Fruit fly (Drosophila melanogaster): ENCODE data around the gene Sdic2.
"Not testable (repeated sequence)": the region's sequence is repeated elsewhere in the genome, so short reads cannot be mapped to it uniquely, and the experiment has no call there.

Sdic2 gene

DNA sequence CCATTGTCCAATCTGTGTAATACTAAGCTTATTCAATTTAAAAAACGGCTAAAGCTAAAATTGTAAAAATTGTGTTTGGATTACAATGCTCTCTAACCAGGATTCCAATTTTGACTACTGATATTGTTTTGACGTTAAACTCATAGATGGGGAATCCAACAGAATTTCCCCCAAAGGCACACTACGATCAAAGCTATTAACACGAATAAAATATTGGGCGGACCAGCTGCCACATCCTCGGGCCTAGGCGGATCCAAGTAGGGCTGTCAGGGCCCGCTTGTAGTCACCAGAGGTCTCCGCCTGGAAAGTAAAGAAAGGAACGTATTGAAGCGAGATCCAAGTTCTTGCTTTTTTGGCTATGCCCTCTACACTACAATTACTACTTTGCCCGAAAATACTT, at the start of gene Sdic2:
TSS of gene Sdic2 (minus strand) at position 101 of the 400 bp plus-strand sequence.
- TF ChIP-seq noc (tag; optimal IDR thresholded peaks at IDR 0.05) = not testable (repeated sequence)

DNA sequence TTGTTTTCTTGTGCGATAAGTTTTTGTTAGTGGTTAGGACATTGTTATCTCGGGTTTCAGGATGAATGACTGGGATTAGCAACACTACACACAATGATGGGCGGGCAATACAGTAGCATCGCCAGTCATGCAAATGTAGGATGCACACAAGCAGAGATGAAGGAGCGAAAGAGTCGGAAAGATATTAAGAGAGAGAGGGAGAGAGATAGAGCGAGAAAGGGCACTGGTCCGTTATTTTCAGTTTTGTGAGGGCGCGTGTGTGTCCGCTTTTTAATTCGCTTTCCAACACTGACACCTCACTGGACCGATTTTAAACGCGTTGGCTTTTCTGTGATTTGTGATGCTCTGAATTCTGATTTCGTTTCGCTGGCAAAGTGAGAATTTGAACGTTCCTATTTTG, 45.4 kb upstream of the Sdic2 start:
- no peak for TF ChIP-seq noc (tag; optimal IDR thresholded peaks at IDR 0.05)

DNA sequence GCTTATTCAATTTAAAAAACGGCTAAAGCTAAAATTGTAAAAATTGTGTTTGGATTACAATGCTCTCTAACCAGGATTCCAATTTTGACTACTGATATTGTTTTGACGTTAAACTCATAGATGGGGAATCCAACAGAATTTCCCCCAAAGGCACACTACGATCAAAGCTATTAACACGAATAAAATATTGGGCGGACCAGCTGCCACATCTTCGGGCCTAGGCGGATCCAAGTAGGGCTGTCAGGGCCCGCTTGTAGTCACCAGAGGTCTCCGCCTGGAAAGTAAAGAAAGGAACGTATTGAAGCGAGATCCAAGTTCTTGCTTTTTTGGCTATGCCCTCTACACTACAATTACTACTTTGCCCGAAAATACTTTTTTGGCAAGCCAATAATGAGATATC, 38.6 kb upstream of the Sdic2 start, which contains the start of gene Sdic4:
TSS of gene Sdic4 (minus strand) at position 101 of the 400 bp plus-strand sequence.
- TF ChIP-seq noc (tag; optimal IDR thresholded peaks at IDR 0.05) = not testable (repeated sequence)

DNA sequence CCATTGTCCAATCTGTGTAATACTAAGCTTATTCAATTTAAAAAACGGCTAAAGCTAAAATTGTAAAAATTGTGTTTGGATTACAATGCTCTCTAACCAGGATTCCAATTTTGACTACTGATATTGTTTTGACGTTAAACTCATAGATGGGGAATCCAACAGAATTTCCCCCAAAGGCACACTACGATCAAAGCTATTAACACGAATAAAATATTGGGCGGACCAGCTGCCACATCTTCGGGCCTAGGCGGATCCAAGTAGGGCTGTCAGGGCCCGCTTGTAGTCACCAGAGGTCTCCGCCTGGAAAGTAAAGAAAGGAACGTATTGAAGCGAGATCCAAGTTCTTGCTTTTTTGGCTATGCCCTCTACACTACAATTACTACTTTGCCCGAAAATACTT, 30.9 kb upstream of the Sdic2 start, which contains the start of gene SdicC:
TSS of gene SdicC (minus strand) at position 101 of the 400 bp plus-strand sequence.
- not testable (repeated sequence) for TF ChIP-seq noc (tag; optimal IDR thresholded peaks at IDR 0.05)

DNA sequence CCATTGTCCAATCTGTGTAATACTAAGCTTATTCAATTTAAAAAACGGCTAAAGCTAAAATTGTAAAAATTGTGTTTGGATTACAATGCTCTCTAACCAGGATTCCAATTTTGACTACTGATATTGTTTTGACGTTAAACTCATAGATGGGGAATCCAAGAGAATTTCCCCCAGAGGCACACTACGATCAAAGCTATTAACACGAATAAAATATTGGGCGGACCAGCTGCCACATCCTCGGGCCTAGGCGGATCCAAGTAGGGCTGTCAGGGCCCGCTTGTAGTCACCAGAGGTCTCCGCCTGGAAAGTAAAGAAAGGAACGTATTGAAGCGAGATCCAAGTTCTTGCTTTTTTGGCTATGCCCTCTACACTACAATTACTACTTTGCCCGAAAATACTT, 23.2 kb upstream of the Sdic2 start, which contains the start of gene SdicB:
TSS of gene SdicB (minus strand) at position 101 of the 400 bp plus-strand sequence.
- not testable (repeated sequence) for TF ChIP-seq noc (tag; optimal IDR thresholded peaks at IDR 0.05)

DNA sequence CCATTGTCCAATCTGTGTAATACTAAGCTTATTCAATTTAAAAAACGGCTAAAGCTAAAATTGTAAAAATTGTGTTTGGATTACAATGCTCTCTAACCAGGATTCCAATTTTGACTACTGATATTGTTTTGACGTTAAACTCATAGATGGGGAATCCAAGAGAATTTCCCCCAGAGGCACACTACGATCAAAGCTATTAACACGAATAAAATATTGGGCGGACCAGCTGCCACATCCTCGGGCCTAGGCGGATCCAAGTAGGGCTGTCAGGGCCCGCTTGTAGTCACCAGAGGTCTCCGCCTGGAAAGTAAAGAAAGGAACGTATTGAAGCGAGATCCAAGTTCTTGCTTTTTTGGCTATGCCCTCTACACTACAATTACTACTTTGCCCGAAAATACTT, 15.5 kb upstream of the Sdic2 start, which contains the start of gene SdicA:
TSS of gene SdicA (minus strand) at position 101 of the 400 bp plus-strand sequence.
- not testable (repeated sequence) for TF ChIP-seq noc (tag; optimal IDR thresholded peaks at IDR 0.05)

DNA sequence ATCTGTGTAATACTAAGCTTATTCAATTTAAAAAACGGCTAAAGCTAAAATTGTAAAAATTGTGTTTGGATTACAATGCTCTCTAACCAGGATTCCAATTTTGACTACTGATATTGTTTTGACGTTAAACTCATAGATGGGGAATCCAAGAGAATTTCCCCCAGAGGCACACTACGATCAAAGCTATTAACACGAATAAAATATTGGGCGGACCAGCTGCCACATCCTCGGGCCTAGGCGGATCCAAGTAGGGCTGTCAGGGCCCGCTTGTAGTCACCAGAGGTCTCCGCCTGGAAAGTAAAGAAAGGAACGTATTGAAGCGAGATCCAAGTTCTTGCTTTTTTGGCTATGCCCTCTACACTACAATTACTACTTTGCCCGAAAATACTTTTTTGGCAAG, 7.8 kb upstream of the Sdic2 start, which contains the start of gene Sdic3:
TSS of gene Sdic3 (minus strand) at position 101 of the 400 bp plus-strand sequence.
- not testable (repeated sequence) for TF ChIP-seq noc (tag; optimal IDR thresholded peaks at IDR 0.05)

DNA sequence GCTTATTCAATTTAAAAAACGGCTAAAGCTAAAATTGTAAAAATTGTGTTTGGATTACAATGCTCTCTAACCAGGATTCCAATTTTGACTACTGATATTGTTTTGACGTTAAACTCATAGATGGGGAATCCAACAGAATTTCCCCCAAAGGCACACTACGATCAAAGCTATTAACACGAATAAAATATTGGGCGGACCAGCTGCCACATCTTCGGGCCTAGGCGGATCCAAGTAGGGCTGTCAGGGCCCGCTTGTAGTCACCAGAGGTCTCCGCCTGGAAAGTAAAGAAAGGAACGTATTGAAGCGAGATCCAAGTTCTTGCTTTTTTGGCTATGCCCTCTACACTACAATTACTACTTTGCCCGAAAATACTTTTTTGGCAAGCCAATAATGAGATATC, 7.7 kb downstream of the Sdic2 start, which contains the start of gene Sdic1:
TSS of gene Sdic1 (minus strand) at position 101 of the 400 bp plus-strand sequence.
- TF ChIP-seq noc (tag; optimal IDR thresholded peaks at IDR 0.05) = not testable (repeated sequence)

DNA sequence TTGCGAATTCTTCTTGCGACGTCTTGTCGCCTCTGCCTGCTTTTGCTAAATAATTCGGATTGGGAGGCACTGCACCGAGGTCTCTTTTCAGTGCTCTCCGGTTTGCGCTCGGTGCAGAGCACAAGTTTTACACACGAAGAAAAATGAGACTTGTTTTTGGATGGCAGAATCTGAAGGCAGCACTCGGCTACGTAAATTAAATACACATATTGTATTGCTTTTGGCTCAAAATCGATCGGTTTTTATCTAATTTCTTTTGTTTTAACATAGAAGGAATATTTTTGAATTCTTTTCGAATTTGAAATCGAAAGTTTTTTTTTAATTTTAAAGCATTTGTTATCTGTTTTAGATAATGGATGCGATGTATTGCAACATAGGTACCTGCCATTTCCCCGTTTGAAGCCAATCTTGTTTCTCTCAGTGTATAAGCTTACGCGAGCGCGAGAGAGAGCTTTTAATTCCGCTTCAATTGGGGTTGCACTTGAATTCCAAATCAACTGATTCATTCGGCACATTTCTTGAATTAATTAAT, 12.8 kb downstream of the Sdic2 start, which contains the start of gene AnxB10:
TSS of gene AnxB10 (minus strand) at position 51 of the 532 bp plus-strand sequence.
- peak; percentile 38 for TF ChIP-seq noc (tag; optimal IDR thresholded peaks at IDR 0.05)

DNA sequence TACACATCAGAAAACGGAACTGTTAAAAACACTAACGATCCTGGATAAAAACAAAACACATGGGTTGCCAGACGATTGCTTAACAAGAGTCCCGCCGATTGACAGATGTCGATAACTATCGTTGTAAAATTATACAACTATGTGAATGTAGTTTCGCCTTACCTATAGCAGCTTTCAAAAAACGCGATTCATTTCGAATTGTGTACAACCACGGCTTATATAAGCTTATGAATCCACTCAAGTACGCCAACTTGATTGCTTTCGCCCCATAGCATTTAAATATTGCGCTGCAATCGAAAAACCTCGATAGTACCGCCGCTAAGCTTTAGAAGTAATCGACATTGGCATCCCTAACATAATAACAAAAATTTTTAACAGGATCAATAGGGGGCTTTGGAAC, 16.4 kb downstream of the Sdic2 start, which contains the start of the genes CG9581 and CG9578:
TSS of gene CG9581 (minus strand) at position 84 of the 400 bp plus-strand sequence.
TSS of gene CG9578 (plus strand) at position 325 of the 400 bp plus-strand sequence.
- no peak for TF ChIP-seq noc (tag; optimal IDR thresholded peaks at IDR 0.05)

DNA sequence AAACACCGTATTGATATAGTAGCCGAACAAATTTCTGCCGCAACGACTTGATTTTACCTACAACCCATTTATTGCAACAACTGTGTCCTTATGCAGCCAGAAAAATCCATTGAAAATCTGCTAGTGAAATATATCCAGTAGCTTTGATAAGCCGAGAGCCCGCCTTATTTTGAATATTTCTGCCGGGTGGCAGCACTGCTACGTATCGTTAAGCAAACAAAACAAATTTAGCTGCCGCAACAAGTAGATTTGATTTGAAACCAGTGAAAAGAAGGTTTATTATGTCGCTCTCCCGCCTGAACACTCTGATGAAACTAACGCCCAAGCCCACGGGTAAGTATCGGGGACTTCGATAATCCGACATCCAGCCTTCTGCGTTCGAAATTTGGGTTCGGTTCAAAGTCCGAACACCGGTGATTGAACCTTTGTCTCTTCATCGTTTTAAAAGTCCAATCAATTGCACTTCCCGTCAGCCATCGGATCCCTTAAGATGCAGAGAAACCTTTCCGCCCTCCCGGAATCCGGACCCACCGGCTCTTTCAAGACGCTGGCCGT, 19.7 kb downstream of the Sdic2 start, which contains the start of gene CG9577:
TSS of gene CG9577 (plus strand) at position 190 of the 555 bp plus-strand sequence.
- no peak for TF ChIP-seq noc (tag; optimal IDR thresholded peaks at IDR 0.05)

DNA sequence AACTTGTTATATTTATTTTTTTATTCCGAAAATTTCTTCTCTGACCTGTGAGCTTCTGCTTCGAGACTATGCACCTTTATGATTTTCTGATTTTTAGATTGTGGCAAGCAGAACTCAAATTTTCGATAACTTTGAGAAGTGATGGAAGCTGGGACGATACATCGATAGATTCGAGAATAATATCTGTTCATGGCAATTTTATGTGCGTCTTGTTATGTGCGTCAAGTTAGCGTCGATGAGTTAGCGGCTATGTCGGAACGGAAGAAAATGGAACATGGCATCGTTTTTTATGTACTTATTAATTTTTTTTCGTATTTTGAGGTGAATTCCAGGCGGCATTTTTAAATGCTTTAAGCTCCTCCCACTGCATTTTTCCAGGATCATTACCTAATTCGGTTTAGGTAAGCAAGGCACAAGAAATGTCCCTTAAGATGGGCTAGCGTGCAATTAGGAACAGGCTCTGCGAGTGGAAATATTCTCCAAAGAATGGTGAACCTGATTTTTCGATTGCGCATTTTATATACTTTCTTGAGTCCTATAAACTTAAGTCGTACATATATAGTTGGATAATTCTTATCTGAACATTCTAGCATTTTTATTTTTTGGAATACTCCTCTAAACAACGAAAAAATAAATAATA, 20.4 kb downstream of the Sdic2 start, which contains the start of gene Phf7:
TSS of gene Phf7 (minus strand) at position 58 of the 640 bp plus-strand sequence.
- no peak for TF ChIP-seq noc (tag; optimal IDR thresholded peaks at IDR 0.05)

DNA sequence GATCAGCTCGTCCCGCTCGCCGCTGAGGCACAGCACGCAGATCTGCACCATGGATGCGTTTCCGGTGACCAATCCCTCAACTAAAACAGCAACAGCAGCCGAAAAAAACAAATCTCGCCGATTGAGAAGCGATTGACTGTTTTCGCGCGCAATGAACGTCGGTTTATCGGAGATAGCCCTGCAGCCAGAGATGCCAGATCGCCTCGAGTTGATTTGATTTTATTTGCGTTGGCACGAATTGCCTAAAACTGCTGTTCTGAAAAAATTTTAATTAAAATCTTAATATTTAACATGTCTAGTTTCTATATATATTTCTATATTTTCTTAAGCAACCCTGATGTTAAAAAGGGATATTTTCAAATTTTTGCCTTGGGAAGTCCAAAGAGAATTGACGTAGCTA, 23.7 kb downstream of the Sdic2 start:
- TF ChIP-seq noc (tag; optimal IDR thresholded peaks at IDR 0.05) = no peak

DNA sequence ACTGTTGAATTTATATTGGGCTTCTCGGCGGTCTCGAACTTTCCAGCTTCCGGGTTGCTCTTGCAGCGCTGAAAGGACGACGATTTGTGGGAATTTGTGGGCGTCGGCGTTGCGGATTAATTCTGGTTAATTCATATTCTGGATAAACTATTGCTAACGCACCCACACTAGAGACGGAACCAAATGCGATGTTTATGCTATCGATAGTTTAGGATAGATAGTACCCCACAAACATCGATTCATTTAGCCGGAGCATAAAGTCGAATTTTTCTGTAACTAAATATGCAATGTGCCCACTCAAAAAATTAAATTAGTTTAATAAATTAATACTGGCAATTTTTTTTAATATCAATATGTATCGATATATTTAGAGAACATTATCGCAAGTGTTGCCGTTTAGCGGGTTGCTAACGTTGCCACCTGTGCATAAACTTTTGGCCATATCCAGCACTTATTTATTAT, 26.6 kb downstream of the Sdic2 start, which contains the start of gene Rab35:
TSS of gene Rab35 (minus strand) at position 194 of the 462 bp plus-strand sequence.
- no peak for TF ChIP-seq noc (tag; optimal IDR thresholded peaks at IDR 0.05)

DNA sequence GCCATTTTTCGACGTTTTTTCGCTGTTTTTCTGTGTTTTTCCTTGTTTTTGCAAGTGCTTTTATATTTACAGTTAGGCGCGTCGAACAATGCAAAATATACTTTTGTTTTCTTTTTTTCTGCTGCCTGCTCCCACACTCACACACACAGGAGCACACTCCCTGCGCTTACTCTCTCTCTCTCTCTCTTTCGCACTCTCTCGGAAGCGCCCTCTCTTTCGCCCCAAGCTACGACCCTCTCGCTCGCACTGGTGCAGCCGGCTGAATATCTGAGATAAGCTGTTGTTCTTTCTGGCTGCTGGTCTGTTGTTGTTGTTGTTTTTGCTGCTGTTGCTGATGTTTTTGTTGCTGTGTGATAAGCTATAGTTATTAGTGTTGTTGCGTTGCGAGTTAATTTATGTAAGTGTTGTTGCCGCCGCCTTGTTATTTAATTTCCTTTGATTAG, 27.3 kb downstream of the Sdic2 start:
- TF ChIP-seq noc (tag; optimal IDR thresholded peaks at IDR 0.05) = peak; percentile 24

DNA sequence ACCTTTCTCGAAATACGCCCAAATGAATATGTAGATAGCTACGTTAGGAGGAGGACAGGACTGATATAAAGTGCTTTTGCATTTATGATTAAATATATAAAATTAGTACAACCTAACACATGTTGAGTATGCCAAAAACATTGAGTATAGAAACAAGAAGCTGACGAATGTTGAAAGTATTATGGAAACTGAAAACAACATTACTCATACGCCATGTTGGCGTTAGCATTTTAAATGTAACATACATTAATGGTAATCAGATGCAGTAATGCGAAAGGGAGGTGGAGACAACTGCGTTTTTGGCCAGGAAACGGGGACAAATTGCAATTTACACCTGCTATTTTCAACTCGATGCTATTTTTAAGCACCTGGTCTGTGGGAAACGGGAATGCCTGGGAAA, 27.8 kb downstream of the Sdic2 start:
- TF ChIP-seq noc (tag; optimal IDR thresholded peaks at IDR 0.05) = no peak

All from whole organism, larva.